Worm (Caenorhabditis elegans): Measurements from ENCODE around the gene Y57G11C.1142.

- no peak for TF ChIP-seq ref-1 (GFP tag; conservative IDR thresholded peaks at IDR 0.05)
- TF ChIP-seq T22C8.4 (GFP tag; IDR thresholded peaks at IDR 0.05), result no peak
- TF ChIP-seq flt-1 (GFP tag; IDR thresholded peaks at IDR 0.05), result no peak
- TF ChIP-seq cog-1 (tag; optimal IDR thresholded peaks at IDR 0.05), result no peak
- no peak for TF ChIP-seq klf-2 (GFP tag; conservative IDR thresholded peaks at IDR 0.05)
- TF ChIP-seq ztf-23 (GFP tag; IDR thresholded peaks at IDR 0.05), result no peak
- TF ChIP-seq tab-1 (GFP tag; IDR thresholded peaks at IDR 0.05), result no peak
These were observed 6.4 kb upstream of the Y57G11C.1142 start, which contains the start of gene coq-3 for ce11 chrIV:14795918-14796488.
